Worm (Caenorhabditis elegans): Measurements from ENCODE around the gene B0024.13.

The B0024.13 gene

ce11 chrV:10320101-10320761 lies at the start of gene B0024.13, which contains the start of gene gna-1:
Gene B0024.13 (plus strand): TSS chrV:10320711.
Gene gna-1 (minus strand): TSS chrV:10320151.
- TF ChIP-seq pha-4 (tag; optimal IDR thresholded peaks at IDR 0.05) (peak; percentile 72), nhr-25 (tag; optimal IDR thresholded peaks at IDR 0.05) (no peak), nhr-43 (tag; optimal IDR thresholded peaks at IDR 0.05; ENCODE audit: poor library complexity, severe bottlenecking) (peak; percentile 78), lin-15B (tag; optimal IDR thresholded peaks at IDR 0.05) (peak; percentile 68), elt-2 (tag; optimal IDR thresholded peaks at IDR 0.05) (peak; percentile 1), nhr-23 (tag; optimal IDR thresholded peaks at IDR 0.05) (peak; percentile 79), lsy-12 (tag; optimal IDR thresholded peaks at IDR 0.05) (peak; percentile 10), sea-2 (GFP tag; optimal IDR thresholded peaks at IDR 0.05) (no peak), lin-39 (tag; optimal IDR thresholded peaks at IDR 0.05) (peak; percentile 56), egl-5 (tag; optimal IDR thresholded peaks at IDR 0.05) (no peak), hmg-11 (tag; optimal IDR thresholded peaks at IDR 0.05) (peak; percentile 17)

ce11 chrV:10273837-10274236 lies 46.7 kb upstream of the B0024.13 start:
- TF ChIP-seq egl-5 (tag; optimal IDR thresholded peaks at IDR 0.05) (no peak), nhr-76 (tag; optimal IDR thresholded peaks at IDR 0.05) (no peak), elt-3 (tag; optimal IDR thresholded peaks at IDR 0.05) (no peak), nhr-67 (tag; optimal IDR thresholded peaks at IDR 0.05) (no peak), ceh-9 (tag; optimal IDR thresholded peaks at IDR 0.05) (no peak), fos-1 (tag; optimal IDR thresholded peaks at IDR 0.05) (no peak), pqm-1 (tag; optimal IDR thresholded peaks at IDR 0.05) (no peak), daf-12 (tag; optimal IDR thresholded peaks at IDR 0.05) (no peak), nhr-11 (tag; optimal IDR thresholded peaks at IDR 0.05) (peak; percentile 46), unc-39 (tag; optimal IDR thresholded peaks at IDR 0.05) (no peak), ztf-11 (tag; optimal IDR thresholded peaks at IDR 0.05) (no peak), fkh-10 (GFP tag; optimal IDR thresholded peaks at IDR 0.05) (peak; percentile 85), mdl-1 (tag; optimal IDR thresholded peaks at IDR 0.05) (no peak), nfya-1 (tag; optimal IDR thresholded peaks at IDR 0.05; ENCODE audit: insufficient read depth) (peak; percentile 77), snpc-4 (tag; optimal IDR thresholded peaks at IDR 0.05) (peak; percentile 55), ama-1 (optimal IDR thresholded peaks at IDR 0.05) (no peak), jun-1 (tag; optimal IDR thresholded peaks at IDR 0.05) (no peak), lin-15B (tag; optimal IDR thresholded peaks at IDR 0.05) (no peak), nhr-25 (tag; optimal IDR thresholded peaks at IDR 0.05) (no peak), lsy-12 (tag; optimal IDR thresholded peaks at IDR 0.05) (no peak), ZK546.5 (tag; optimal IDR thresholded peaks at IDR 0.05) (no peak), hmg-11 (tag; optimal IDR thresholded peaks at IDR 0.05) (peak; percentile 76), sea-2 (GFP tag; optimal IDR thresholded peaks at IDR 0.05) (peak; percentile 64), lin-39 (tag; optimal IDR thresholded peaks at IDR 0.05) (no peak), zag-1 (tag; optimal IDR thresholded peaks at IDR 0.05) (no peak), ztf-4 (tag; optimal IDR thresholded peaks at IDR 0.05) (no peak), nhr-12 (tag; optimal IDR thresholded peaks at IDR 0.05) (no peak), skn-1 (tag; optimal IDR thresholded peaks at IDR 0.05) (no peak), aly-2 (tag; optimal IDR thresholded peaks at IDR 0.05) (no peak), eor-1 (tag; optimal IDR thresholded peaks at IDR 0.05) (no peak), pha-4 (tag; optimal IDR thresholded peaks at IDR 0.05) (no peak), elt-1 (tag; optimal IDR thresholded peaks at IDR 0.05) (peak; percentile 67), egl-27 (tag; optimal IDR thresholded peaks at IDR 0.05) (no peak), nhr-77 (tag; optimal IDR thresholded peaks at IDR 0.05) (no peak), nhr-23 (tag; optimal IDR thresholded peaks at IDR 0.05) (no peak), nhr-43 (tag; optimal IDR thresholded peaks at IDR 0.05; ENCODE audit: poor library complexity, severe bottlenecking) (no peak), ceh-28 (tag; optimal IDR thresholded peaks at IDR 0.05) (peak; percentile 56), tbx-2 (tag; optimal IDR thresholded peaks at IDR 0.05) (no peak), unc-62 (GFP tag; optimal IDR thresholded peaks at IDR 0.05) (peak; percentile 81), elt-2 (tag; optimal IDR thresholded peaks at IDR 0.05) (no peak), fkh-2 (tag; optimal IDR thresholded peaks at IDR 0.05) (no peak), nhr-237 (tag; optimal IDR thresholded peaks at IDR 0.05) (no peak), ceh-82 (tag; optimal IDR thresholded peaks at IDR 0.05) (no peak), mml-1 (tag; optimal IDR thresholded peaks at IDR 0.05) (no peak), nhr-28 (tag; optimal IDR thresholded peaks at IDR 0.05) (no peak), ceh-16 (tag; optimal IDR thresholded peaks at IDR 0.05) (no peak), R02D3.7 (tag; optimal IDR thresholded peaks at IDR 0.05) (no peak)
